Fruit fly (Drosophila melanogaster): ENCODE data around the gene CG13063.

dm6 chr3L:16354197-16354596 lies 47.8 kb downstream of the CG13063 start, which contains the start of gene Pdh:
- no peak for TF ChIP-seq CG8478 (optimal IDR thresholded peaks at IDR 0.05)
- no peak for TF ChIP-seq CTCF (optimal IDR thresholded peaks at IDR 0.05)

All from S2 (cell line).